Worm (Caenorhabditis elegans): ENCODE data around the gene C18A11.4.

ce11 chrX:8053008-8053441, 7.7 kb downstream of the C18A11.4 start:
- no peak for TF ChIP-seq him-1 (tag; optimal IDR thresholded peaks at IDR 0.05)
- TF ChIP-seq W03F9.2 (tag; optimal IDR thresholded peaks at IDR 0.05): no peak
- no peak for TF ChIP-seq dao-5 (tag; optimal IDR thresholded peaks at IDR 0.05)
